Worm (Caenorhabditis elegans) whole organism, L3 larva: ENCODE results near the gene str-228.

Experiments used
- ZK546.5 ChIP-seq: sonication (generic microtip); optimal IDR thresholded peaks from 2 replicates; lab custom pipeline; 2017; ENCODE audit warnings: missing biosample characterization, missing genetic modification characterization
- ceh-82 ChIP-seq: fragments of 150-350 bp; optimal IDR thresholded peaks from 2 replicates; lab custom pipeline; 2014; ENCODE audit warnings: missing biosample characterization, missing genetic modification characterization
- fkh-2 ChIP-seq: fragments of 150-350 bp; optimal IDR thresholded peaks from 2 replicates; lab custom pipeline; 2014; ENCODE audit warnings: missing biosample characterization, missing genetic modification reagents, missing genetic modification characterization
- mml-1 ChIP-seq: fragments of 150-350 bp; sonication (generic microtip); optimal IDR thresholded peaks from 3 replicates; lab custom pipeline; 2014; ENCODE audit warnings: missing biosample characterization, missing genetic modification characterization
- nhr-12 ChIP-seq: fragments of 150-350 bp; optimal IDR thresholded peaks from 2 replicates; lab custom pipeline; 2014; ENCODE audit warnings: missing biosample characterization, missing genetic modification characterization
- nhr-28 ChIP-seq: fragments of 150-350 bp; optimal IDR thresholded peaks from 2 replicates; lab custom pipeline; 2014; ENCODE audit warnings: missing biosample characterization, missing genetic modification characterization
- pha-4 ChIP-seq: fragments of 150-350 bp; optimal IDR thresholded peaks from 2 replicates; lab custom pipeline; 2014; ENCODE audit warnings: missing biosample characterization, missing genetic modification reagents, missing genetic modification characterization
- pqm-1 ChIP-seq: fragments of 150-350 bp; optimal IDR thresholded peaks from 2 replicates; lab custom pipeline; 2017; ENCODE audit warnings: missing biosample characterization, missing genetic modification characterization, inconsistent platforms
- skn-1 ChIP-seq: fragments of 150-350 bp; optimal IDR thresholded peaks from 2 replicates; lab custom pipeline; 2014; ENCODE audit warnings: missing biosample characterization, missing genetic modification characterization

ce11 chrV:3482550-3483002 lies 27.4 kb upstream of the str-228 start, which contains the start of gene lys-7:
- TF ChIP-seq nhr-12 (tag; lab: Kevin White, UChicago) (no peak), mml-1 (tag; lab: Kevin White, UChicago) (no peak), ceh-82 (tag; lab: Kevin White, UChicago) (no peak), pqm-1 (tag; lab: Kevin White, UChicago) (peak; percentile 2), pha-4 (tag; lab: Kevin White, UChicago) (no peak), ZK546.5 (no peak), nhr-28 (tag; lab: Kevin White, UChicago) (no peak), fkh-2 (no peak), skn-1 (tag; lab: Kevin White, UChicago) (no peak)
